Worm (Caenorhabditis elegans) whole organism, L3 larva: Measurements from ENCODE around the gene F17C8.9.
A peak's percentile ranks its signal among the peaks of the same experiment; 100 is the strongest.
"Not testable (repeated sequence)": the region's sequence is repeated elsewhere in the genome, so short reads cannot be mapped to it uniquely, and the experiment has no call there.

ENCODE experiments used
- R02D3.7 ChIP-seq: fragments of 150-350 bp; optimal IDR thresholded peaks from 2 replicates; lab custom pipeline; 2014; ENCODE audit warnings: missing biosample characterization, missing genetic modification characterization
- aly-2 ChIP-seq: fragments of 150-350 bp; optimal IDR thresholded peaks from 2 replicates; lab custom pipeline; 2014; ENCODE audit warnings: missing biosample characterization, missing genetic modification characterization
- ama-1 ChIP-seq: fragments of 150-350 bp; optimal IDR thresholded peaks from 2 replicates; lab custom pipeline; 2018
- ceh-16 ChIP-seq: sonication (generic microtip); optimal IDR thresholded peaks from 2 replicates; lab custom pipeline; 2017; ENCODE audit warnings: missing biosample characterization, missing genetic modification characterization
- ceh-28 ChIP-seq: fragments of 150-350 bp; optimal IDR thresholded peaks from 2 replicates; lab custom pipeline; 2014; ENCODE audit warnings: missing biosample characterization, missing genetic modification reagents, missing genetic modification characterization
- ceh-82 ChIP-seq: fragments of 150-350 bp; optimal IDR thresholded peaks from 2 replicates; lab custom pipeline; 2014; ENCODE audit warnings: missing biosample characterization, missing genetic modification characterization
- ceh-9 ChIP-seq: sonication (generic microtip); optimal IDR thresholded peaks from 2 replicates; lab custom pipeline; 2018; ENCODE audit warnings: missing biosample characterization, missing genetic modification characterization
- egl-27 ChIP-seq: sonication (generic microtip); optimal IDR thresholded peaks from 4 replicates; lab custom pipeline; 2017; ENCODE audit warnings: missing biosample characterization, missing genetic modification reagents, missing genetic modification characterization
- egl-5 ChIP-seq: fragments of 150-350 bp; optimal IDR thresholded peaks from 2 replicates; lab custom pipeline; 2017; ENCODE audit warnings: missing biosample characterization, missing genetic modification reagents, missing genetic modification characterization, inconsistent platforms
- elt-2 ChIP-seq: sonication (generic microtip); optimal IDR thresholded peaks from 2 replicates; lab custom pipeline; 2016; ENCODE audit warnings: missing genetic modification reagents, mild to moderate bottlenecking, missing genetic modification characterization, missing compliant biosample characterization
- eor-1 ChIP-seq, 2 experiments: fragments of 150-350 bp; optimal IDR thresholded peaks; 2 replicates each; lab custom pipeline; 2014 to 2018; ENCODE audit warnings: missing biosample characterization in 2 of 2, missing genetic modification characterization in 2 of 2
- fkh-2 ChIP-seq: fragments of 150-350 bp; optimal IDR thresholded peaks from 2 replicates; lab custom pipeline; 2014; ENCODE audit warnings: missing biosample characterization, missing genetic modification reagents, missing genetic modification characterization
- fos-1 ChIP-seq: fragments of 150-350 bp; optimal IDR thresholded peaks from 2 replicates; lab custom pipeline; 2014; ENCODE audit warnings: missing biosample characterization, missing genetic modification characterization
- hmg-11 ChIP-seq: sonication (generic microtip); optimal IDR thresholded peaks from 2 replicates; lab custom pipeline; 2016; ENCODE audit warnings: missing genetic modification characterization, missing compliant biosample characterization
- jun-1 ChIP-seq: fragments of 150-350 bp; optimal IDR thresholded peaks from 2 replicates; lab custom pipeline; 2014; ENCODE audit warnings: missing biosample characterization, missing genetic modification reagents, missing genetic modification characterization
- lin-15B ChIP-seq: fragments of 150-350 bp; optimal IDR thresholded peaks from 2 replicates; lab custom pipeline; 2014; ENCODE audit warnings: missing biosample characterization, missing genetic modification characterization
- lin-39 ChIP-seq: fragments of 150-350 bp; optimal IDR thresholded peaks from 2 replicates; lab custom pipeline; 2018; ENCODE audit warnings: missing biosample characterization, missing genetic modification reagents, missing genetic modification characterization
- mdl-1 ChIP-seq: fragments of 150-350 bp; optimal IDR thresholded peaks from 2 replicates; lab custom pipeline; 2014; ENCODE audit warnings: missing biosample characterization, missing genetic modification characterization
- mml-1 ChIP-seq: fragments of 150-350 bp; sonication (generic microtip); optimal IDR thresholded peaks from 3 replicates; lab custom pipeline; 2014; ENCODE audit warnings: missing biosample characterization, missing genetic modification characterization
- nfya-1 ChIP-seq: sonication (generic microtip); optimal IDR thresholded peaks from 2 replicates; lab custom pipeline; 2017; ENCODE audit warnings: missing genetic modification characterization, mild to moderate bottlenecking, missing compliant biosample characterization, antibody characterized with exemption, moderate library complexity; ENCODE audit not compliant: insufficient read depth
- nhr-11 ChIP-seq: fragments of 150-350 bp; optimal IDR thresholded peaks from 2 replicates; lab custom pipeline; 2014; ENCODE audit warnings: missing biosample characterization, missing genetic modification characterization
- nhr-12 ChIP-seq: fragments of 150-350 bp; optimal IDR thresholded peaks from 2 replicates; lab custom pipeline; 2014; ENCODE audit warnings: missing biosample characterization, missing genetic modification characterization
- nhr-23 ChIP-seq: fragments of 150-350 bp; optimal IDR thresholded peaks from 2 replicates; lab custom pipeline; 2014; ENCODE audit warnings: missing biosample characterization, missing genetic modification reagents, missing genetic modification characterization
- nhr-237 ChIP-seq: fragments of 150-350 bp; optimal IDR thresholded peaks from 2 replicates; lab custom pipeline; 2014; ENCODE audit warnings: missing biosample characterization, missing genetic modification characterization
- nhr-25 ChIP-seq: sonication (generic microtip); optimal IDR thresholded peaks from 2 replicates; lab custom pipeline; 2017; ENCODE audit warnings: missing biosample characterization, missing genetic modification characterization
- nhr-77 ChIP-seq: fragments of 150-350 bp; optimal IDR thresholded peaks from 2 replicates; lab custom pipeline; 2014; ENCODE audit warnings: missing biosample characterization, missing genetic modification characterization
- pqm-1 ChIP-seq: fragments of 150-350 bp; optimal IDR thresholded peaks from 2 replicates; lab custom pipeline; 2017; ENCODE audit warnings: missing biosample characterization, missing genetic modification characterization, inconsistent platforms
- skn-1 ChIP-seq: fragments of 150-350 bp; optimal IDR thresholded peaks from 2 replicates; lab custom pipeline; 2014; ENCODE audit warnings: missing biosample characterization, missing genetic modification characterization
- snpc-4 ChIP-seq: fragments of 150-350 bp; optimal IDR thresholded peaks from 2 replicates; lab custom pipeline; 2014; ENCODE audit warnings: missing biosample characterization, missing genetic modification characterization
- unc-39 ChIP-seq: sonication (generic microtip); optimal IDR thresholded peaks from 4 replicates; lab custom pipeline; 2017; ENCODE audit warnings: missing biosample characterization, missing genetic modification characterization
- unc-62 ChIP-seq: fragments of 150-350 bp; sonication (generic microtip); optimal IDR thresholded peaks from 4 replicates; lab custom pipeline; 2014; ENCODE audit warnings: missing biosample characterization, missing genetic modification reagents, missing genetic modification characterization
- ztf-11 ChIP-seq: fragments of 150-350 bp; optimal IDR thresholded peaks from 2 replicates; lab custom pipeline; 2014; ENCODE audit warnings: missing biosample characterization, missing genetic modification characterization
- ztf-4 ChIP-seq: fragments of 150-350 bp; optimal IDR thresholded peaks from 2 replicates; lab custom pipeline; 2014; ENCODE audit warnings: missing biosample characterization, missing genetic modification characterization

The F17C8.9 gene

DNA sequence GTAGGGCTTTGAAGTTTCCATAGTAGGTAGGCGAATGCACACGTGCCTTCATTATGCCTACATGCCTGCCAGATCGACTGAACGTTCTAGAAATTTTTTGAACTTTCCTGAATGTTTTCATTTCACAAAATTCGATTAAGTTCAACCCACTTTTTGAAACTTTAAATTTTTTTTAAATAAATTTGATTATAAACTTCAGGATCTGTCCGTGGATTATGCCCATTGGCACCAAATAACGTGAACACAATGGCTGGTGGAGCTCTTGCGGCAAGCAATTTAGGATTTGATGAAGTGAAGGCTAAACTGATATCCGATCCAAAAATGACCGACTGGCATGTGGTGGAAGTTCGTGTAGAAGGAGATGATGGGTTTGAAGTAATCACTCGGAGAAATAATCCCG, 1.3 kb downstream of the F17C8.9 start, which contains the start of gene F17C8.7:
Gene F17C8.7, plus strand, starts transcription at position 301 of the 400 bp plus-strand sequence.
- no peak for TF ChIP-seq nhr-77

DNA sequence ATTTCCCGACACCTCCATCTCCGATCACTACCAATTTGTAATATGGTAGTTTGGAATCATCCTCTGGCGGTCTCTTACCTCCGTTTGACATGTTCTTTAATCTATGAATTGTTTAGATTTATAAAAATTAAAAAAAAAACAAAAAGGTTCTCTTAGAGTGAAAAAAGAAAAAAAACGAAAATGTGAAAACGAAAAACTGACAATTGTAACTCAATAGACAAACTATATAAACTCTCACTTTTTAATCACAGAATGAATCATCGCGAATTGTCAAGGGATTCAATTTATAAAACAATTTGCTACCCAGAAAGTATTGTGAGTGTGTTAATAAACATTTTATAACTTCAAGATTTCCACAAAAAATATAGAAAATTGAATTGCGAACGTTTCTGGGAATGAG, 5.8 kb downstream of the F17C8.9 start, which contains the start of gene ras-2:
Gene ras-2, minus strand, starts transcription at position 101 of the 400 bp plus-strand sequence.
- TF ChIP-seq aly-2 (tag; lab: Kevin White, UChicago) (no peak), pqm-1 (tag; lab: Kevin White, UChicago) (no peak), ceh-16 (no peak), nhr-237 (tag; lab: Kevin White, UChicago) (no peak), egl-5 (no peak), ztf-11 (tag; lab: Kevin White, UChicago) (no peak)

DNA sequence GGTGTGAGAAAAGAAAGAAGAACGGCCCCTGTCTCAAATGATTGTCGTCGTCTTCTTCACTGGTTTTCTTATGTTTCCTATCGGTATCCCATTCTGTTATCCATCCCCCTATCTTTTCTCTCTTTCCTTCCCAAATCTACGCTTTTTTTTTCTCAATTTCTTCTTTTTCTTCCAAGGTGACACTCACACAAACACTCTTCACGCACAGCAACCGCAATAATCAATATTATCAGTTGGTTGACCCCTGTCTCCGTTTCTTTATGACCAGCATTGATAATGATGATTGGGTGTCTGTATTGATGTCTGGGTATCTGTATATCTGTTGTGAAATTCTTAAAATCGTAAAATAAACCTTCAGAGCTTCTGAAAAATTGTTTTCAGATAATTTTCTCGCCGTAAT, 6.7 kb downstream of the F17C8.9 start:
- TF ChIP-seq nhr-23 (tag; lab: Kevin White, UChicago) (peak; percentile 63), elt-2 (peak; percentile 31), nfya-1 (peak; percentile 48), lin-39 (tag; lab: Kevin White, UChicago) (peak; percentile 8), ceh-28 (tag; lab: Kevin White, UChicago) (peak; percentile 45), R02D3.7 (tag; lab: Kevin White, UChicago) (no peak), hmg-11 (tag; lab: Kevin White, UChicago) (no peak)

DNA sequence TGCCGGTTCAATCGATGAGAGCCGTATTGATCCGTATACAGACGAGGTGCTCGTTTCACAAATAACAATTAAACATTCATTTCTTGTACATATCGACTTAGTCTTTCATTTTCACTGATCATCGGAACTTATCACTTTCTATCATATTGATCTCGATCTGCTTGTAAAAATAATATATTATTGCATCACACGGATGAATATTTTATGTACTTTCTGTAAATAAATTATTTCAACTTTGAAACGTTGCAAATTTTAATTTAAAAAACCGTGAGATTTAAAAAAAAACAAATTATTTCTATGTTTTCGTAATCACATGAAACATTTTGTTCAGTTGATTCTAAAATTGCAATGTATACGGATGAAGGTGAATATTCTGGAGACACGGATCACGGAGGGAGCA, 8.5 kb downstream of the F17C8.9 start, which contains the start of gene twk-6:
Gene twk-6, plus strand, starts transcription at position 301 of the 400 bp plus-strand sequence.
- TF ChIP-seq unc-39 (tag; lab: Kevin White, UChicago); eor-1 (tag; optimal IDR thresholded peaks at IDR 0.05; lab: Kevin White, UChicago); nhr-23 (tag; lab: Kevin White, UChicago): not testable (repeated sequence)

DNA sequence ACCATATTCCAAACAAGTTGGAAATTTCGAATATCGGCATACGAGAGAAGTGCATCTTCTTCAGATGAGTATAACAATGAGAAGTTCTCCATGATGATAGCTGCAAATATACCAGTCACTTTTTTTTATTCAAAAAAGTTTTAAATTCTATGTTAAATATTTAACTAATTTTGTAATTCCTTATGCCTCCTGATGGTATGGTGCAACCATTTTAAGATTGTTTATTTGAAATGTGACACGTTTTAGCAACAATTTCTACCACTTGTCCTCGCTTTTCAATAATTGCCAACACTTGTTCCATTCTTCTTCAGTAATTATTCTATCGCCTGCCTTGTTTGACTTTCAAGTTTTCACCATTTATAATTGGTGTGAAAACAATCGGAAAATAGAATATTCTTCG, 11.8 kb downstream of the F17C8.9 start, which contains the start of gene F17C8.6:
Gene F17C8.6, minus strand, starts transcription at position 101 of the 400 bp plus-strand sequence.
- TF ChIP-seq fos-1 (tag; lab: Kevin White, UChicago) (no peak), jun-1 (tag; lab: Kevin White, UChicago) (no peak), ztf-11 (tag; lab: Kevin White, UChicago) (no peak), unc-39 (tag; lab: Kevin White, UChicago) (no peak), unc-62 (GFP tag; lab: Kevin White, UChicago) (no peak), egl-27 (tag; lab: Kevin White, UChicago) (no peak), ztf-4 (tag; lab: Kevin White, UChicago) (no peak), ama-1 (lab: Kevin White, UChicago) (no peak), nhr-11 (tag; lab: Kevin White, UChicago) (no peak), nhr-25 (tag; lab: Kevin White, UChicago) (no peak), skn-1 (tag; lab: Kevin White, UChicago) (no peak), lin-15B (tag; lab: Kevin White, UChicago) (no peak), elt-2 (no peak), nhr-12 (no peak), fkh-2 (tag; lab: Kevin White, UChicago) (no peak), mml-1 (tag; lab: Kevin White, UChicago) (no peak), ceh-82 (tag; lab: Kevin White, UChicago) (no peak)

DNA sequence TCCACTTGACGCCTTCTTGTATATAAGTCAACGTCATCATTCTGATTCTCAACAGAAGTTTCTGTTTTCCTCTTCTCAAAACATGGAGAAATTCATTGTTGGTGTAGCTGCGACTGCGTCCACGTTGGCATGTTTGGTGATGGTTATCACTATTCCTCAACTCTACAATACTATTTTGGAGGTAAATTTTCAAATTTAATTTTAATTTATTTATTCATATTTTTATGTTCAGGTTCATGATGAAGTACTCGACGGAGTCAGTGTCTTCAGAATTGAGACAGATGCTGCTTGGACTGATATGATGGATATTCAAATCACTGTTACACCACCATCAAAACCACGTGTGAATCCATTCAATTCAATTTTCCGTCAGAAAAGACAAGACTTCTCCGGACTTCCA, 14.0 kb downstream of the F17C8.9 start, which contains the start of gene col-89:
Gene col-89, plus strand, starts transcription at position 19 of the 400 bp plus-strand sequence.
- no peak for TF ChIP-seq nhr-237 (tag; lab: Kevin White, UChicago)
- TF ChIP-seq ceh-9 (tag; lab: Kevin White, UChicago) = no peak
- no peak for TF ChIP-seq eor-1 (tag; optimal IDR thresholded peaks at IDR 0.05; lab: Kevin White, UChicago)
- TF ChIP-seq ztf-4 (tag; lab: Kevin White, UChicago) = no peak
- TF ChIP-seq mdl-1 (tag; lab: Kevin White, UChicago) = no peak
- TF ChIP-seq snpc-4 (tag; lab: Kevin White, UChicago) = no peak
- TF ChIP-seq lin-39 (tag; lab: Kevin White, UChicago) = no peak
- TF ChIP-seq fos-1 (tag; lab: Kevin White, UChicago) = no peak
